3 fruit fly cellular contexts compared by ENCODE assay signal in the genomic region with DNA sequence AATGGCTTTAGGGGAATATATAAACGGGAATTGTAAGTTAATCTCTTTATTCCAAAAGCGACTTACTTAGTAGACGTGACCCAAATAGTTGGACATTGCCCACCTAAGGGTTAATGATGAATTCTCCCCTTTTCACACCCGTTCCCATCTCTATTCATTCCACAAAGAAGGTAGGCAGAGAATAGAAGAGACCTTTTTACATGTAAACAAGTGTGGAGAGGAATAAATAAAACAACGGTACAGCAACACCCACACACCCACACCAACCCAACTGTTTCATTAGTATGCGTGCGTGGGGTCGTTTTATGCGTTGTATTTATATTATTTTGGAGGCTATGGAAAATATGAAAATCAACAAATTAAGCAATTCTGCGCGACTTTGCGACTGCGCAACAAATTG.
A peak's percentile ranks its signal among the peaks of the same experiment; 100 is the strongest.
TF ChIP-seq lines count a peak whose summit lies in the region.

No protein-coding gene starts in this region.

- TF ChIP-seq CTCF in whole organism, embryonic (GFP tag; optimal IDR thresholded peaks at IDR 0.05; lab: Kevin White, UChicago) = no peak

TF ChIP-seq in whole organism, adult, 20 proteins besides CTCF, POLR2A, EP300 and RAD21:
- no peak for TF ChIP-seq pad (GFP tag; optimal IDR thresholded peaks at IDR 0.05; lab: Kevin White, UChicago)
- TF ChIP-seq CG12768 (GFP tag; optimal IDR thresholded peaks at IDR 0.05; lab: Kevin White, UChicago) = no peak
- no peak for TF ChIP-seq cnc (optimal IDR thresholded peaks at IDR 0.05; lab: Kevin White, UChicago)
- peak; percentile 71 for TF ChIP-seq ovo (GFP tag; optimal IDR thresholded peaks at IDR 0.05; lab: Kevin White, UChicago)
- TF ChIP-seq CG33017 (tag; optimal IDR thresholded peaks at IDR 0.05; lab: Kevin White, UChicago) = no peak
- no peak for TF ChIP-seq Hr96 (GFP tag; optimal IDR thresholded peaks at IDR 0.05; lab: Kevin White, UChicago)
- no peak for TF ChIP-seq CG1620 (GFP tag; optimal IDR thresholded peaks at IDR 0.05; lab: Kevin White, UChicago)

TF ChIP-seq in whole organism, embryonic, 481 proteins besides CTCF, POLR2A, EP300 and RAD21 (continues in another document):
- TF ChIP-seq repo (GFP tag; optimal IDR thresholded peaks at IDR 0.05; lab: Kevin White, UChicago) (no peak), crc (GFP tag; optimal IDR thresholded peaks at IDR 0.05; lab: Kevin White, UChicago) (no peak), Scr (GFP tag; IDR thresholded peaks at IDR 0.05; lab: Robert Waterston, UW; ENCODE audit: partially characterized antibody) (no peak), ATbp (GFP tag; optimal IDR thresholded peaks at IDR 0.05; lab: Kevin White, UChicago) (peak; percentile 45), CG14860 (GFP tag; IDR thresholded peaks at IDR 0.05; lab: Robert Waterston, UW; ENCODE audit: partially characterized antibody) (no peak), pros (GFP tag; optimal IDR thresholded peaks at IDR 0.05; lab: Kevin White, UChicago) (no peak), br (optimal IDR thresholded peaks at IDR 0.05; lab: Kevin White, UChicago) (no peak), gro (GFP tag; optimal IDR thresholded peaks at IDR 0.05; lab: Kevin White, UChicago) (peak; percentile 2), CG9932 (GFP tag; IDR thresholded peaks at IDR 0.05; lab: Robert Waterston, UW) (no peak), CG11695 (GFP tag; IDR thresholded peaks at IDR 0.05; lab: Robert Waterston, UW) (no peak), CrebB (tag; optimal IDR thresholded peaks at IDR 0.05; lab: Kevin White, UChicago) (no peak), tna (GFP tag; IDR thresholded peaks at IDR 0.05; lab: Robert Waterston, UW; ENCODE audit: partially characterized antibody) (no peak), Drgx (GFP tag; IDR thresholded peaks at IDR 0.05; lab: Robert Waterston, UW) (no peak), yki (optimal IDR thresholded peaks at IDR 0.05; lab: Kevin White, UChicago) (no peak), CG10321 (GFP tag; IDR thresholded peaks at IDR 0.05; lab: Robert Waterston, UW) (no peak), sim (GFP tag; IDR thresholded peaks at IDR 0.05; lab: Robert Waterston, UW) (no peak), CG13624 (GFP tag; optimal IDR thresholded peaks at IDR 0.05; lab: Kevin White, UChicago) (peak; percentile 50), NC2β (GFP tag; optimal IDR thresholded peaks at IDR 0.05; lab: Kevin White, UChicago) (no peak), CG18011 (GFP tag; optimal IDR thresholded peaks at IDR 0.05; lab: Kevin White, UChicago) (no peak), CG2678 (tag; optimal IDR thresholded peaks at IDR 0.05; lab: Kevin White, UChicago) (peak; percentile 17), CG13775 (GFP tag; optimal IDR thresholded peaks at IDR 0.05; lab: Kevin White, UChicago) (peak; percentile 9), CG12769 (tag; optimal IDR thresholded peaks at IDR 0.05; lab: Kevin White, UChicago) (no peak), CG8765 (GFP tag; IDR thresholded peaks at IDR 0.05; lab: Robert Waterston, UW) (no peak), sob (GFP tag; IDR thresholded peaks at IDR 0.05; lab: Robert Waterston, UW) (no peak), CG10462 (GFP tag; optimal IDR thresholded peaks at IDR 0.05; lab: Kevin White, UChicago) (no peak), CG10543 (GFP tag; optimal IDR thresholded peaks at IDR 0.05; lab: Kevin White, UChicago) (no peak), Atf6 (GFP tag; IDR thresholded peaks at IDR 0.05; lab: Robert Waterston, UW) (no peak), dimm (GFP tag; IDR thresholded peaks at IDR 0.05; lab: Robert Waterston, UW) (no peak), chm (GFP tag; IDR thresholded peaks at IDR 0.05; lab: Robert Waterston, UW) (no peak), ems (GFP tag; optimal IDR thresholded peaks at IDR 0.05; lab: Kevin White, UChicago) (no peak), HmgZ (tag; optimal IDR thresholded peaks at IDR 0.05; lab: Kevin White, UChicago) (no peak), Asciz (GFP tag; optimal IDR thresholded peaks at IDR 0.05; lab: Kevin White, UChicago) (peak; percentile 43), exex (tag; optimal IDR thresholded peaks at IDR 0.05; lab: Kevin White, UChicago) (no peak), CG7372 (GFP tag; IDR thresholded peaks at IDR 0.05; lab: Robert Waterston, UW) (no peak), CG2875 (GFP tag; optimal IDR thresholded peaks at IDR 0.05; lab: Kevin White, UChicago) (no peak), esg (GFP tag; conservative IDR thresholded peaks at IDR 0.05; lab: Robert Waterston, UW) (no peak), da (GFP tag; optimal IDR thresholded peaks at IDR 0.05; lab: Kevin White, UChicago) (no peak), CG13123 (GFP tag; optimal IDR thresholded peaks at IDR 0.05; lab: Kevin White, UChicago) (no peak), gsb-n (tag; optimal IDR thresholded peaks at IDR 0.05; lab: Kevin White, UChicago) (no peak), B-H1 (GFP tag; IDR thresholded peaks at IDR 0.05; lab: Robert Waterston, UW) (no peak), disco-r (GFP tag; optimal IDR thresholded peaks at IDR 0.05; lab: Kevin White, UChicago) (no peak), CG43689 (GFP tag; IDR thresholded peaks at IDR 0.05; lab: Robert Waterston, UW) (no peak), lmd (GFP tag; IDR thresholded peaks at IDR 0.05; lab: Robert Waterston, UW) (no peak)

TF ChIP-seq in whole organism, prepupa, 60 proteins besides CTCF, POLR2A, EP300 and RAD21:
- TF ChIP-seq fkh (GFP tag; optimal IDR thresholded peaks at IDR 0.05; lab: Kevin White, UChicago) = peak; percentile 57
- no peak for TF ChIP-seq vri (GFP tag; optimal IDR thresholded peaks at IDR 0.05; lab: Kevin White, UChicago)
- TF ChIP-seq svp (GFP tag; lab: Kevin White, UChicago) = peak; percentile 57
